Worm (Caenorhabditis elegans): ENCODE measurements around the gene col-145.

The col-145 gene

ce11 chrV:9156679-9157078, 6.1 kb downstream of the col-145 start, which contains the start of gene B0222.15:
Gene B0222.15, minus strand, starts transcription at chrV:9156779.
- TF ChIP-seq sdz-12 (GFP tag; optimal IDR thresholded peaks at IDR 0.05) = no peak
- no peak for TF ChIP-seq dve-1 (tag; optimal IDR thresholded peaks at IDR 0.05; ENCODE audit: insufficient read depth)
- no peak for TF ChIP-seq skn-1 (tag; optimal IDR thresholded peaks at IDR 0.05)
- no peak for TF ChIP-seq hlh-30 (tag; optimal IDR thresholded peaks at IDR 0.05; ENCODE audit: insufficient read depth)
- no peak for TF ChIP-seq nhr-6 (tag; optimal IDR thresholded peaks at IDR 0.05)
- no peak for TF ChIP-seq fkh-10 (GFP tag; optimal IDR thresholded peaks at IDR 0.05)
- TF ChIP-seq R02D3.7 (tag; optimal IDR thresholded peaks at IDR 0.05) = no peak
- no peak for TF ChIP-seq pqm-1 (tag; optimal IDR thresholded peaks at IDR 0.05)
- TF ChIP-seq daf-16 (GFP tag; optimal IDR thresholded peaks at IDR 0.05) = no peak
- no peak for TF ChIP-seq daf-16 (tag; optimal IDR thresholded peaks at IDR 0.05)
- no peak for TF ChIP-seq nhr-42 (GFP tag; IDR thresholded peaks at IDR 0.05)
- no peak for TF ChIP-seq F10B5.3 (tag; optimal IDR thresholded peaks at IDR 0.05)
- TF ChIP-seq F26F4.8 (GFP tag; conservative IDR thresholded peaks at IDR 0.05) = no peak
- no peak for TF ChIP-seq lir-3 (tag; optimal IDR thresholded peaks at IDR 0.05)
- no peak for TF ChIP-seq attf-4 (tag; optimal IDR thresholded peaks at IDR 0.05)
- TF ChIP-seq tra-1 (GFP tag; IDR thresholded peaks at IDR 0.05) = no peak
- no peak for TF ChIP-seq aha-1 (tag)
- TF ChIP-seq unc-62 (GFP tag; optimal IDR thresholded peaks at IDR 0.05 in 1 of 2) = no peak
- no peak for TF ChIP-seq unc-62 (tag; optimal IDR thresholded peaks at IDR 0.05)
- TF ChIP-seq rbr-2 (tag; optimal IDR thresholded peaks at IDR 0.05) = no peak
- no peak for TF ChIP-seq zip-11 (GFP tag; IDR thresholded peaks at IDR 0.05)

DNA sequence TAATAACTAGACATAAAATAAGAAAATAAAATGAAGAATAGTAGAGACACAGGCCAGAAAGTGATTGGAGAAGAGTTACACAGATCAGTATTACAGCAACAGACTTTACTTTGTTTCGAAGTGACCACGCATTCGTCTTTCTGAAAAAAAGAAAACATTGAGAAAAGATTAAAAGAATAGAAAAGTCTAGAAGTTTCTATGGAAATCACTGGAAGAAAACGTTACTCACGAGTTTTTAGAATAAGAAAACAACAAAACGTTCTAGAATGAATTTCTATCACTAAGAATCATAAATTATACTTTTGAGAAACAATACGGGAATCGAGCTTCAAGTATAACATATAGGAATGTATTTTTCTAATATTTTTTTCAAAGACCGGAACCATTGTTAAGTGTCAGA, 7.2 kb downstream of the col-145 start:
- TF ChIP-seq Y48G9A.11 (GFP tag; IDR thresholded peaks at IDR 0.05) (no peak), nhr-77 (tag; optimal IDR thresholded peaks at IDR 0.05) (no peak), mdt-29 (GFP tag; IDR thresholded peaks at IDR 0.05) (peak; percentile 91)

ce11 chrV:9154772-9155171, 8.0 kb downstream of the col-145 start, which contains the start of gene B0222.5:
Gene B0222.5, minus strand, starts transcription at chrV:9154872.
- TF ChIP-seq ces-1 (GFP tag; optimal IDR thresholded peaks at IDR 0.05) = no peak
- TF ChIP-seq nhr-10 (tag; optimal IDR thresholded peaks at IDR 0.05) = no peak
- TF ChIP-seq aha-1 (tag) = peak; percentile 66
- TF ChIP-seq nhr-25 (tag; optimal IDR thresholded peaks at IDR 0.05; ENCODE audit: borderline replicate concordance, insufficient read depth) = no peak
- no peak for TF ChIP-seq gei-8 (GFP tag; optimal IDR thresholded peaks at IDR 0.05)

DNA sequence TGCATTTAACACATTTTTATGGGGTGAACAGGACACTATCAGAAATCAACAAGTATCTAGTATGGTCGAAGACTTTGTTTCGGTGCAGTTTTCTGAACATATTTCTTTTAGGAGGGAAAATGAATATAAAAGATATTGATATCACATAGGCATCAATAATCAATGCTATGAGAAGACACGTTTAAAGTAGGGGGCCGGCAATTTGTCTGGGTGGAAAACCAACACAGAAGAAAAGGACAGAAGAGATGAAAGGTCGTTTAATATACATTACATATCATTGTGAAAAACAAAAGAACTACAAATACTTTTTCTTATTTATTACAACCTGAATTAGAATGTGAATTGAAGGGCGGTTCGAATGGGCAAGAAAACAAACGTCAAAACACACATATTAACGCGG, 10.5 kb downstream of the col-145 start:
- no peak for TF ChIP-seq set-16 (GFP tag; IDR thresholded peaks at IDR 0.05)
- no peak for TF ChIP-seq nhr-111 (GFP tag; optimal IDR thresholded peaks at IDR 0.05)
- no peak for TF ChIP-seq Y5F2A.4 (GFP tag; optimal IDR thresholded peaks at IDR 0.05)
- no peak for TF ChIP-seq mdl-1 (tag; optimal IDR thresholded peaks at IDR 0.05)
- TF ChIP-seq lsy-2 (tag; optimal IDR thresholded peaks at IDR 0.05) = no peak
- TF ChIP-seq ztf-7 (tag; optimal IDR thresholded peaks at IDR 0.05) = no peak
- TF ChIP-seq mes-2 (tag; optimal IDR thresholded peaks at IDR 0.05; ENCODE audit: poor library complexity, severe bottlenecking) = no peak
- TF ChIP-seq dmd-8 (GFP tag; IDR thresholded peaks at IDR 0.05) = no peak
- TF ChIP-seq ceh-20 (GFP tag; IDR thresholded peaks at IDR 0.05) = no peak
- TF ChIP-seq D1046.2 (GFP tag; IDR thresholded peaks at IDR 0.05) = no peak
- TF ChIP-seq sdz-12 (GFP tag; optimal IDR thresholded peaks at IDR 0.05) = no peak
- no peak for TF ChIP-seq daf-12 (tag; optimal IDR thresholded peaks at IDR 0.05)
- no peak for TF ChIP-seq hlh-11 (tag; optimal IDR thresholded peaks at IDR 0.05)
- no peak for TF ChIP-seq nhr-77 (tag; optimal IDR thresholded peaks at IDR 0.05)
- TF ChIP-seq T20F7.1 (GFP tag; optimal IDR thresholded peaks at IDR 0.05) = no peak
- TF ChIP-seq nhr-48 (tag; optimal IDR thresholded peaks at IDR 0.05) = no peak
- no peak for TF ChIP-seq daf-16 (GFP tag; optimal IDR thresholded peaks at IDR 0.05)
- TF ChIP-seq daf-16 (tag; optimal IDR thresholded peaks at IDR 0.05) = no peak
